Worm (Caenorhabditis elegans): Measurements from ENCODE around the gene C10C6.3.

DNA sequence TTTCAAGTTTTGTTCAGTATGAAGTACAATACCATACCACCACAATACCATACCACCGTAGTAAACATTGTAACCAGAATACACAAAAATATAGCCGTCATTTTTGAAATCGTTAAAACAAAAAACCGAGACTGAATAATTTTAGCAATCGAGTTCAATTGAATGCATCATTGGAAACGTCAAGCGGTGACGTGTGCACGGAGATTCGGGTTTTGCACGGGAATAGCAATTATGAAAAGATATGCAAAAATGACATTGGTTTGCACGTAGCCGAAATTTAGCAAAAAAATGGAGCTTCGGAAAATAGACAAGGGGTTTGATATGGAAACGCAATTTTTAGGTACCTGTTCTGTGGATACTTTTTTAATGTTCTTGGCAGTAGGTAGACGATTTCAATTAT is 50.1 kb downstream of the C10C6.3 start, which contains the start of gene F22B3.10:
- TF ChIP-seq unc-62 (GFP tag; optimal IDR thresholded peaks at IDR 0.05 in 1 of 2): peak in 1 of 2 experiments; percentile 59
- TF ChIP-seq unc-62 (tag; optimal IDR thresholded peaks at IDR 0.05): no peak
- no peak for TF ChIP-seq daf-19 (GFP tag; conservative IDR thresholded peaks at IDR 0.05)
- TF ChIP-seq nhr-77 (tag; optimal IDR thresholded peaks at IDR 0.05): no peak
- TF ChIP-seq lsy-2 (tag; optimal IDR thresholded peaks at IDR 0.05): no peak
- no peak for TF ChIP-seq nhr-6 (tag; optimal IDR thresholded peaks at IDR 0.05)
- no peak for TF ChIP-seq nhr-28 (tag; optimal IDR thresholded peaks at IDR 0.05)
- TF ChIP-seq ZK546.5 (tag; optimal IDR thresholded peaks at IDR 0.05): no peak

Measured in whole organism, L4 larva.